Fruit fly (Drosophila melanogaster): ENCODE measurements around the gene ND-ASHI.

ND-ASHI gene

dm6 chrX:6656023-6656594 is 22.8 kb downstream of the ND-ASHI start (continued):
- no peak for TF ChIP-seq Dll (GFP tag; IDR thresholded peaks at IDR 0.05; ENCODE audit: partially characterized antibody)
- TF ChIP-seq CG3065 (GFP tag; optimal IDR thresholded peaks at IDR 0.05): peak; percentile 15
- no peak for TF ChIP-seq CG14860 (GFP tag; IDR thresholded peaks at IDR 0.05; ENCODE audit: partially characterized antibody)
- peak; percentile 28 for TF ChIP-seq CG8290 (GFP tag; optimal IDR thresholded peaks at IDR 0.05)
- TF ChIP-seq CG8290 (tag; optimal IDR thresholded peaks at IDR 0.05): peak in 1 of 2 experiments; percentile 77
- peak; percentile 67 for TF ChIP-seq sug (tag; optimal IDR thresholded peaks at IDR 0.05)
- TF ChIP-seq kay (GFP tag; optimal IDR thresholded peaks at IDR 0.05): peak; percentile 56
- TF ChIP-seq CG3995 (GFP tag; optimal IDR thresholded peaks at IDR 0.05): peak; percentile 51
- TF ChIP-seq CG17612 (GFP tag; IDR thresholded peaks at IDR 0.05): peak; percentile 53; the same call in 1 of the 2 replicates
- TF ChIP-seq PHDP (tag; optimal IDR thresholded peaks at IDR 0.05): peak; percentile 86
- peak; percentile 66 for TF ChIP-seq sima (GFP tag; optimal IDR thresholded peaks at IDR 0.05)
- TF ChIP-seq Sin3A (optimal IDR thresholded peaks at IDR 0.05): no peak
- peak; percentile 85 for TF ChIP-seq sisA (GFP tag; IDR thresholded peaks at IDR 0.05)
- peak; percentile 90 for TF ChIP-seq Oli (tag; optimal IDR thresholded peaks at IDR 0.05)
- no peak for TF ChIP-seq Scr (GFP tag; IDR thresholded peaks at IDR 0.05; ENCODE audit: partially characterized antibody)
- TF ChIP-seq cas (GFP tag; IDR thresholded peaks at IDR 0.05): peak; percentile 44; the same call in 1 of the 2 replicates
- peak; percentile 78 for TF ChIP-seq E2f1 (GFP tag; IDR thresholded peaks at IDR 0.05)
- peak; percentile 76 for TF ChIP-seq CG30431 (GFP tag; optimal IDR thresholded peaks at IDR 0.05)
- peak; percentile 96 for TF ChIP-seq sens (GFP tag)
- peak; percentile 85 for TF ChIP-seq ind (GFP tag; optimal IDR thresholded peaks at IDR 0.05)
- TF ChIP-seq Dp (GFP tag; optimal IDR thresholded peaks at IDR 0.05): no peak
- peak; percentile 69 for TF ChIP-seq tx (GFP tag; optimal IDR thresholded peaks at IDR 0.05)
- no peak for TF ChIP-seq mld (GFP tag; IDR thresholded peaks at IDR 0.05; ENCODE audit: partially characterized antibody)
- no peak for TF ChIP-seq dati (GFP tag; IDR thresholded peaks at IDR 0.05)
- TF ChIP-seq CG17829 (tag; optimal IDR thresholded peaks at IDR 0.05): peak; percentile 85
- peak; percentile 40 for TF ChIP-seq Adf1 (GFP tag; IDR thresholded peaks at IDR 0.05)
- 0 out of 2 replicates have a peak, but pooled peaks have one; percentile 31 for TF ChIP-seq aop (GFP tag; IDR thresholded peaks at IDR 0.05)
- peak; percentile 69 for TF ChIP-seq CG11723 (GFP tag; optimal IDR thresholded peaks at IDR 0.05)
- peak; percentile 81 for TF ChIP-seq HmgZ (tag; optimal IDR thresholded peaks at IDR 0.05)
- peak; percentile 81 for TF ChIP-seq tap (tag; optimal IDR thresholded peaks at IDR 0.05)
- peak; percentile 82 for TF ChIP-seq CG14441 (GFP tag; IDR thresholded peaks at IDR 0.05)
- TF ChIP-seq CG6765 (GFP tag; optimal IDR thresholded peaks at IDR 0.05): peak; percentile 69
- peak; percentile 27 for TF ChIP-seq CTCF (GFP tag; optimal IDR thresholded peaks at IDR 0.05)
- TF ChIP-seq CG1832 (GFP tag; optimal IDR thresholded peaks at IDR 0.05): no peak
- peak; percentile 64 for TF ChIP-seq CG11696 (GFP tag; IDR thresholded peaks at IDR 0.05)
- TF ChIP-seq CG3163 (GFP tag; optimal IDR thresholded peaks at IDR 0.05): peak; percentile 31
- TF ChIP-seq wor (GFP tag; IDR thresholded peaks at IDR 0.05): peak; percentile 71
- peak in 1 of 3 experiments; percentile 61 for TF ChIP-seq lola (GFP tag; optimal IDR thresholded peaks at IDR 0.05)
- peak; percentile 64 for TF ChIP-seq Six4 (GFP tag; optimal IDR thresholded peaks at IDR 0.05)
- TF ChIP-seq pfk (GFP tag; optimal IDR thresholded peaks at IDR 0.05): no peak
- peak; percentile 82 for TF ChIP-seq tio (GFP tag; optimal IDR thresholded peaks at IDR 0.05)
- peak; percentile 61; the same call in 1 of the 2 replicates for TF ChIP-seq dimm (GFP tag; IDR thresholded peaks at IDR 0.05)
- TF ChIP-seq usp (GFP tag; optimal IDR thresholded peaks at IDR 0.05): no peak
- TF ChIP-seq eve (GFP tag; optimal IDR thresholded peaks at IDR 0.05): peak in 1 of 2 experiments; percentile 42
- TF ChIP-seq Med (GFP tag): peak; percentile 96
- TF ChIP-seq gro (GFP tag; optimal IDR thresholded peaks at IDR 0.05): peak; percentile 87
- peak; percentile 79 for TF ChIP-seq fu2 (GFP tag; optimal IDR thresholded peaks at IDR 0.05)
- TF ChIP-seq CG4404 (GFP tag; IDR thresholded peaks at IDR 0.05): peak; percentile 72
- TF ChIP-seq Hr3 (GFP tag; optimal IDR thresholded peaks at IDR 0.05): peak; percentile 79
- TF ChIP-seq Max (GFP tag; optimal IDR thresholded peaks at IDR 0.05): peak; percentile 75
- peak; percentile 86 for TF ChIP-seq slbo (GFP tag; IDR thresholded peaks at IDR 0.05)
- peak; percentile 90 for TF ChIP-seq CG2678 (tag; optimal IDR thresholded peaks at IDR 0.05)

All from whole organism, embryonic.